Fruit fly (Drosophila melanogaster) whole organism, embryonic: Measurements from ENCODE around the gene CG43678.

Experiments
- Abd-B ChIP-seq: fragments of 200-800 bp; sonication (Bioruptor generic); optimal IDR thresholded peaks from 2 replicates; lab custom pipeline; 2018; ENCODE audit warnings: missing biosample characterization, mild to moderate bottlenecking, missing genetic modification characterization, moderate library complexity
- CG10431 ChIP-seq: fragments of 200-800 bp; sonication (Bioruptor generic); optimal IDR thresholded peaks from 3 replicates; lab custom pipeline; 2018; ENCODE audit warnings: missing biosample characterization, mild to moderate bottlenecking, missing genetic modification characterization
- CG10543 ChIP-seq: fragments of 200-800 bp; sonication (Bioruptor generic); optimal IDR thresholded peaks from 3 replicates; lab custom pipeline; 2017; ENCODE audit warnings: missing biosample characterization, mild to moderate bottlenecking, missing genetic modification characterization, moderate library complexity
- CG11696 ChIP-seq: fragments of 200-800 bp; sonication (Bioruptor generic); IDR thresholded peaks from 2 replicates; pipeline ENCODE4 v1.3.6; 2022; ENCODE audit warnings: missing biosample characterization, missing genetic modification characterization
- CG12071 ChIP-seq: fragments of 200-800 bp; sonication (Bioruptor generic); optimal IDR thresholded peaks from 3 replicates; lab custom pipeline; 2018; ENCODE audit warnings: missing biosample characterization, mild to moderate bottlenecking, missing genetic modification characterization
- CG12391 ChIP-seq: fragments of 200-800 bp; sonication (Bioruptor generic); optimal IDR thresholded peaks from 3 replicates; lab custom pipeline; 2018; ENCODE audit warnings: missing biosample characterization, mild to moderate bottlenecking, missing genetic modification characterization, moderate library complexity
- CG14965 ChIP-seq: fragments of 200-800 bp; sonication (Bioruptor generic); optimal IDR thresholded peaks from 2 replicates; lab custom pipeline; 2016; ENCODE audit warnings: missing biosample characterization, missing genetic modification characterization, borderline replicate concordance
- CG17359 ChIP-seq: fragments of 200-800 bp; sonication (Bioruptor generic); optimal IDR thresholded peaks from 3 replicates; lab custom pipeline; 2018; ENCODE audit warnings: missing biosample characterization, mild to moderate bottlenecking, missing genetic modification characterization, moderate library complexity
- CG17385 ChIP-seq: fragments of 200-800 bp; sonication (Bioruptor generic); optimal IDR thresholded peaks from 3 replicates; lab custom pipeline; 2018; ENCODE audit warnings: missing biosample characterization, mild to moderate bottlenecking, missing genetic modification characterization
- CG18476 ChIP-seq: fragments of 200-800 bp; sonication (Bioruptor generic); optimal IDR thresholded peaks from 2 replicates; lab custom pipeline; 2016; ENCODE audit warnings: missing biosample characterization, mild to moderate bottlenecking, missing genetic modification characterization
- CG2678 ChIP-seq: fragments of 200-800 bp; sonication (Bioruptor generic); optimal IDR thresholded peaks from 3 replicates; lab custom pipeline; 2019; ENCODE audit warnings: missing biosample characterization, mild to moderate bottlenecking, missing genetic modification characterization, moderate library complexity
- CG31441 ChIP-seq: fragments of 200-800 bp; sonication (Bioruptor generic); IDR thresholded peaks from 2 replicates; pipeline ENCODE4 v1.3.6; 2022; ENCODE audit warnings: missing biosample characterization, missing genetic modification characterization
- CG3281 ChIP-seq: fragments of 200-800 bp; sonication (Bioruptor generic); optimal IDR thresholded peaks from 3 replicates; lab custom pipeline; 2017; ENCODE audit warnings: missing biosample characterization, mild to moderate bottlenecking, missing genetic modification characterization
- CG34376 ChIP-seq: fragments of 200-800 bp; sonication (Bioruptor generic); optimal IDR thresholded peaks from 2 replicates; lab custom pipeline; 2018; ENCODE audit warnings: missing biosample characterization, mild to moderate bottlenecking, missing genetic modification characterization
- CG4328 ChIP-seq: fragments of 200-800 bp; sonication (Bioruptor generic); optimal IDR thresholded peaks from 3 replicates; lab custom pipeline; 2017; ENCODE audit warnings: missing biosample characterization, missing genetic modification reagents, missing genetic modification characterization
- CG4424 ChIP-seq: fragments of 200-800 bp; sonication (Bioruptor generic); optimal IDR thresholded peaks from 3 replicates; lab custom pipeline; 2016; ENCODE audit warnings: missing biosample characterization, missing genetic modification characterization
- CG5953 ChIP-seq: fragments of 200-800 bp; sonication (Bioruptor generic); IDR thresholded peaks from 2 replicates; pipeline ENCODE4 v1.3.6; 2022; ENCODE audit warnings: missing biosample characterization, missing genetic modification characterization
- CG6813 ChIP-seq: fragments of 200-800 bp; sonication (Bioruptor generic); optimal IDR thresholded peaks from 2 replicates; lab custom pipeline; 2017; ENCODE audit warnings: missing biosample characterization, missing genetic modification characterization, mild to moderate bottlenecking, moderate library complexity, missing genetic modification reagents
- CG7357 ChIP-seq: fragments of 200-800 bp; sonication (Bioruptor generic); IDR thresholded peaks from 3 replicates; pipeline ENCODE4 v1.3.6; 2022; ENCODE audit warnings: missing biosample characterization, missing genetic modification characterization
- CG8388 ChIP-seq: fragments of 200-800 bp; sonication (Bioruptor generic); optimal IDR thresholded peaks from 2 replicates; lab custom pipeline; 2019; ENCODE audit warnings: missing biosample characterization, mild to moderate bottlenecking, missing genetic modification characterization, moderate library complexity
- CG9876 ChIP-seq: fragments of 200-800 bp; sonication (Bioruptor generic); optimal IDR thresholded peaks from 2 replicates; lab custom pipeline; 2016; ENCODE audit warnings: missing biosample characterization, missing genetic modification characterization
- Doc2 ChIP-seq: fragments of 200-800 bp; sonication (Bioruptor generic); IDR thresholded peaks from 2 replicates; pipeline ENCODE4 v1.3.6; 2022; ENCODE audit warnings: missing biosample characterization, missing genetic modification characterization
- Dp ChIP-seq: fragments of 200-800 bp; sonication (Bioruptor generic); optimal IDR thresholded peaks from 2 replicates; lab custom pipeline; 2018; ENCODE audit warnings: missing biosample characterization, mild to moderate bottlenecking, missing genetic modification characterization, moderate library complexity
- Drgx ChIP-seq: fragments of 200-800 bp; sonication (Bioruptor generic); IDR thresholded peaks from 2 replicates; pipeline ENCODE4 v1.3.6; 2022; ENCODE audit warnings: missing biosample characterization, missing genetic modification characterization
- Ets65A ChIP-seq: fragments of 200-800 bp; sonication (Bioruptor generic); peaks from one replicate; lab custom pipeline; 2016; ENCODE audit warnings: missing biosample characterization, missing genetic modification characterization
- HLH54F ChIP-seq: fragments of 200-800 bp; sonication (Bioruptor generic); optimal IDR thresholded peaks from 3 replicates; lab custom pipeline; 2016; ENCODE audit warnings: missing biosample characterization, missing genetic modification characterization
- Hey ChIP-seq: fragments of 200-800 bp; sonication (Bioruptor generic); optimal IDR thresholded peaks from 3 replicates; lab custom pipeline; 2018; ENCODE audit warnings: missing biosample characterization, mild to moderate bottlenecking, missing genetic modification characterization
- Hr51 ChIP-seq, 2 experiments: fragments of 200-800 bp; sonication (Bioruptor generic); optimal IDR thresholded peaks; 2 replicates in 1 of 2; 3 replicates in 1 of 2; lab custom pipeline; 2016 to 2018; ENCODE audit warnings: missing biosample characterization in 2 of 2, missing genetic modification characterization in 2 of 2, mild to moderate bottlenecking in 1 of 2, moderate library complexity in 1 of 2
- NC2β ChIP-seq: fragments of 200-800 bp; sonication (Bioruptor generic); optimal IDR thresholded peaks from 2 replicates; lab custom pipeline; 2016; ENCODE audit warnings: missing biosample characterization, missing genetic modification characterization
- Neu2 ChIP-seq: fragments of 200-800 bp; sonication (Bioruptor generic); optimal IDR thresholded peaks from 3 replicates; lab custom pipeline; 2016; ENCODE audit warnings: missing biosample characterization, missing genetic modification characterization, borderline replicate concordance
- Ravus ChIP-seq: fragments of 200-800 bp; sonication (Bioruptor generic); IDR thresholded peaks from 2 replicates; pipeline ENCODE4 v1.3.6; 2022; ENCODE audit warnings: missing biosample characterization, missing genetic modification characterization
- Side ChIP-seq: fragments of 200-800 bp; sonication (Bioruptor generic); optimal IDR thresholded peaks from 2 replicates; lab custom pipeline; 2016; ENCODE audit warnings: missing biosample characterization, missing genetic modification characterization
- Stat92E ChIP-seq, 3 experiments: fragments of >200 bp in 2 of 3; fragments of 200-800 bp in 1 of 3; sonication (Bioruptor generic) in 1 of 3; optimal IDR thresholded peaks; 2 replicates each; lab custom pipeline; 2017 to 2019; ENCODE audit warnings: missing biosample characterization in 3 of 3, missing genetic modification characterization in 3 of 3, mild to moderate bottlenecking in 1 of 3, moderate library complexity in 1 of 3
- abd-A ChIP-seq: fragments of 200-800 bp; sonication (Bioruptor generic); optimal IDR thresholded peaks from 3 replicates; lab custom pipeline; 2019; ENCODE audit warnings: missing biosample characterization, mild to moderate bottlenecking, missing genetic modification characterization, moderate library complexity
- ara ChIP-seq: fragments of 200-800 bp; sonication (Bioruptor generic); IDR thresholded peaks from 2 replicates; pipeline ENCODE4 v1.3.6; 2022; ENCODE audit warnings: missing biosample characterization, missing genetic modification characterization
- bbx ChIP-seq: fragments of 200-800 bp; sonication (Bioruptor generic); IDR thresholded peaks from 2 replicates; pipeline ENCODE4 v1.3.6; 2022; ENCODE audit warnings: missing biosample characterization, missing genetic modification characterization; ENCODE audit not compliant: partially characterized antibody
- cato ChIP-seq: fragments of 200-800 bp; sonication (Bioruptor generic); optimal IDR thresholded peaks from 2 replicates; lab custom pipeline; 2016; ENCODE audit warnings: missing biosample characterization, missing genetic modification characterization, borderline replicate concordance
- chif ChIP-seq, 2 experiments: fragments of 200-800 bp; sonication (Bioruptor generic); optimal IDR thresholded peaks; 3 replicates each; lab custom pipeline; 2016; ENCODE audit warnings: missing biosample characterization in 2 of 2, missing genetic modification characterization in 2 of 2
- eyg ChIP-seq: fragments of 200-800 bp; sonication (Bioruptor generic); optimal IDR thresholded peaks from 3 replicates; lab custom pipeline; 2016; ENCODE audit warnings: missing biosample characterization, missing genetic modification characterization
- grn ChIP-seq: fragments of 200-800 bp; sonication (Bioruptor generic); optimal IDR thresholded peaks from 3 replicates; lab custom pipeline; 2017; ENCODE audit warnings: missing biosample characterization, missing genetic modification characterization
- gt ChIP-seq: fragments of 200-800 bp; sonication (Bioruptor generic); IDR thresholded peaks from 2 replicates; pipeline ENCODE4 v1.3.6; 2022; ENCODE audit warnings: missing biosample characterization, missing genetic modification characterization
- hkb ChIP-seq, 2 experiments: fragments of 200-800 bp in 1 of 2; fragments of >200 bp in 1 of 2; sonication (Bioruptor generic) in 1 of 2; IDR thresholded peaks in 1 of 2; optimal IDR thresholded peaks in 1 of 2; 2 replicates each; pipeline versions ENCODE4 v1.3.6 to Lab custom; 2017 to 2022; ENCODE audit warnings: missing biosample characterization in 1 of 2, missing genetic modification characterization in 1 of 2
- kni ChIP-seq: fragments of 200-800 bp; sonication (Bioruptor generic); optimal IDR thresholded peaks from 3 replicates; lab custom pipeline; 2017; ENCODE audit warnings: mild to moderate bottlenecking, missing biosample characterization, missing genetic modification reagents, missing genetic modification characterization
- lmd ChIP-seq: fragments of 200-800 bp; sonication (Bioruptor generic); IDR thresholded peaks from 2 replicates; pipeline ENCODE4 v1.3.6; 2022; ENCODE audit warnings: missing biosample characterization, missing genetic modification characterization
- repo ChIP-seq: fragments of 200-800 bp; sonication (Bioruptor generic); optimal IDR thresholded peaks from 2 replicates; lab custom pipeline; 2016; ENCODE audit warnings: missing biosample characterization, missing genetic modification characterization
- sens ChIP-seq: fragments of 200-800 bp; sonication (Bioruptor generic); peaks from one replicate; lab custom pipeline; 2016; ENCODE audit warnings: missing biosample characterization, missing genetic modification characterization
- ttk ChIP-seq: fragments of 200-800 bp; sonication (Bioruptor generic); IDR thresholded peaks from 2 replicates; pipeline ENCODE4 v2.1.2; 2022; ENCODE audit warnings: missing biosample characterization, missing genetic modification characterization
- z ChIP-seq: fragments of 200-800 bp; sonication (Bioruptor generic); IDR thresholded peaks from 3 replicates; pipeline ENCODE4 v1.3.6; 2022; ENCODE audit warnings: missing biosample characterization, missing genetic modification characterization

CG43678 gene

DNA sequence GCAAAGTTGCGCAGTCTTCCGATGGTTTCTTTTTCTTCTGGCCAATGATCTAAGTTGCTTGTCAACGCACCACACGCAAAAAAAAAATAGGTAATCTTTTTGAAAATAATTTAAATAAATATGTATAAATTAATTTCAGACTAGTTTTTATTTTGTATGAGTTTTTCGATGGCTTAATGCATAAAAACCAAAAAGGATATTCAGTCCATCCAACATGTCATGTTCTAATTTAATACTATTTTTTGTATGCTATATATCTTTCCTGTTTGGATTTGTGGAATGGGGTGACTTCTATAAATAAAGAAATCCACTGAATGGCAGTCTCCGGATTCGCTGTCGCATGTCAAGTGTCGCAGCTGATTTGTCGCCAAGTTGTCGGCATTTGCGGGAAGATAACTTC is 39.6 kb downstream of the CG43678 start (continued):
- no peak for TF ChIP-seq CG9876 (GFP tag; lab: Kevin White, UChicago)
- no peak for TF ChIP-seq CG4328
- TF ChIP-seq Ets65A (GFP tag; lab: Kevin White, UChicago): peak; percentile 82
- no peak for TF ChIP-seq Hey (tag; lab: Kevin White, UChicago)
- no peak for TF ChIP-seq Neu2
- TF ChIP-seq Drgx (GFP tag; lab: Robert Waterston, UW): peak; percentile 57; the same call in 1 of the 2 replicates
- no peak for TF ChIP-seq CG4424
- TF ChIP-seq CG11696 (GFP tag; lab: Robert Waterston, UW): no peak
- peak; percentile 12; the same call in 1 of the 2 replicates for TF ChIP-seq lmd (GFP tag; lab: Robert Waterston, UW)
- TF ChIP-seq gt (GFP tag; lab: Robert Waterston, UW): no peak
- TF ChIP-seq CG14965 (GFP tag; lab: Kevin White, UChicago): no peak
- peak; percentile 12 for TF ChIP-seq CG8388
- no peak for TF ChIP-seq abd-A
- peak; percentile 27 for TF ChIP-seq CG2678
- no peak for TF ChIP-seq Side
- TF ChIP-seq CG6813 (GFP tag; lab: Kevin White, UChicago): no peak
- TF ChIP-seq eyg: no peak
- no peak for TF ChIP-seq Ravus
- TF ChIP-seq CG5953 (GFP tag; lab: Robert Waterston, UW): no peak
- no peak for TF ChIP-seq CG17385
- TF ChIP-seq CG12071: no peak
- peak in 1 of 2 experiments; percentile 49 for TF ChIP-seq Hr51 (GFP tag; optimal IDR thresholded peaks at IDR 0.05; lab: Kevin White, UChicago)
- TF ChIP-seq HLH54F (GFP tag; lab: Kevin White, UChicago): no peak
- TF ChIP-seq, all 482 proteins: peak for 24

dm6 chr3L:15007271-15007948 is 41.9 kb downstream of the CG43678 start:
- peak; percentile 57 for TF ChIP-seq CG11696 (GFP tag; lab: Robert Waterston, UW)
- TF ChIP-seq Stat92E (GFP tag; optimal IDR thresholded peaks at IDR 0.05; lab: Kevin White, UChicago): peak in 1 of 3 experiments; percentile 81
- TF ChIP-seq kni: peak; percentile 73
- TF ChIP-seq sens (GFP tag; lab: Kevin White, UChicago): peak; percentile 73
- TF ChIP-seq NC2β (GFP tag; lab: Kevin White, UChicago): no peak
- no peak for TF ChIP-seq CG10543 (GFP tag; lab: Kevin White, UChicago)
- peak; percentile 71 for TF ChIP-seq grn (GFP tag; lab: Kevin White, UChicago)
- no peak for TF ChIP-seq chif (GFP tag; optimal IDR thresholded peaks at IDR 0.05; lab: Kevin White, UChicago)
- TF ChIP-seq, all 482 proteins: peak for 5

- TF ChIP-seq ttk (GFP tag; lab: Robert Waterston, UW): peak; percentile 52; the same call in 1 of the 2 replicates
- no peak for TF ChIP-seq CG18476 (GFP tag; lab: Kevin White, UChicago)
- TF ChIP-seq ara (GFP tag; lab: Robert Waterston, UW): peak; percentile 39; the same call in 1 of the 2 replicates
- 0 out of 3 replicates have a peak, but pooled peaks have one; percentile 30 for TF ChIP-seq z (GFP tag; lab: Robert Waterston, UW)
- no peak for TF ChIP-seq Abd-B
- TF ChIP-seq cato (GFP tag; lab: Kevin White, UChicago): no peak
- TF ChIP-seq bbx: no peak
- peak; percentile 7 for TF ChIP-seq CG17359 (tag; lab: Kevin White, UChicago)
- no peak for TF ChIP-seq hkb (optimal IDR thresholded peaks at IDR 0.05; lab: Kevin White, UChicago)
- TF ChIP-seq hkb (GFP tag; IDR thresholded peaks at IDR 0.05; lab: Robert Waterston, UW): 0 out of 2 replicates have a peak, but pooled peaks have one; percentile 29
- TF ChIP-seq Doc2 (GFP tag; lab: Robert Waterston, UW): no peak
- no peak for TF ChIP-seq Dp (GFP tag; lab: Kevin White, UChicago)
- no peak for TF ChIP-seq repo (GFP tag; lab: Kevin White, UChicago)
- TF ChIP-seq CG3281: no peak
- TF ChIP-seq CG31441: peak; percentile 22; the same call in 1 of the 2 replicates
- TF ChIP-seq CG10431 (GFP tag; lab: Kevin White, UChicago): no peak
- no peak for TF ChIP-seq CG34376 (GFP tag; lab: Kevin White, UChicago)
- no peak for TF ChIP-seq CG7357
- TF ChIP-seq CG12391 (tag; lab: Kevin White, UChicago): peak; percentile 9
These were observed 42.5 kb downstream of the CG43678 start for dm6 chr3L:15006825-15007224.
